Worm (Caenorhabditis elegans) whole organism, L4 larva: ENCODE results near the gene ceh-83.

Experiments used
- F10B5.3 ChIP-seq: sonication (generic microtip); optimal IDR thresholded peaks from 2 replicates; lab custom pipeline; 2016; ENCODE audit warnings: mild to moderate bottlenecking, missing genetic modification characterization, missing compliant biosample characterization
- F49E8.2 ChIP-seq: sonication (generic microtip); optimal IDR thresholded peaks from 2 replicates; lab custom pipeline; 2016; ENCODE audit warnings: missing compliant biosample characterization, mild to moderate bottlenecking, missing genetic modification characterization, borderline replicate concordance
- fkh-10 ChIP-seq: fragments of 150-350 bp; optimal IDR thresholded peaks from 2 replicates; lab custom pipeline; 2014; ENCODE audit warnings: missing biosample characterization, missing genetic modification reagents, missing genetic modification characterization
- lin-39 ChIP-seq: fragments of 150-350 bp; optimal IDR thresholded peaks from 2 replicates; lab custom pipeline; 2014; ENCODE audit warnings: missing biosample characterization, missing genetic modification reagents, missing genetic modification characterization
- madf-9 ChIP-seq: fragments of 200-800 bp; sonication (Bioruptor generic); conservative IDR thresholded peaks from 2 replicates; pipeline ENCODE4 v1.3.6; 2022; ENCODE audit warnings: missing genetic modification reagents, missing genetic modification characterization, missing compliant biosample characterization
- nhr-11 ChIP-seq: fragments of 150-350 bp; optimal IDR thresholded peaks from 2 replicates; lab custom pipeline; 2014; ENCODE audit warnings: missing biosample characterization, missing genetic modification characterization
- nhr-76 ChIP-seq: fragments of 150-350 bp; optimal IDR thresholded peaks from 2 replicates; lab custom pipeline; 2014; ENCODE audit warnings: missing biosample characterization, missing genetic modification characterization
- rbr-2 ChIP-seq: sonication (generic microtip); optimal IDR thresholded peaks from 2 replicates; lab custom pipeline; 2016; ENCODE audit warnings: missing genotype, missing genetic modification characterization, missing compliant biosample characterization

DNA sequence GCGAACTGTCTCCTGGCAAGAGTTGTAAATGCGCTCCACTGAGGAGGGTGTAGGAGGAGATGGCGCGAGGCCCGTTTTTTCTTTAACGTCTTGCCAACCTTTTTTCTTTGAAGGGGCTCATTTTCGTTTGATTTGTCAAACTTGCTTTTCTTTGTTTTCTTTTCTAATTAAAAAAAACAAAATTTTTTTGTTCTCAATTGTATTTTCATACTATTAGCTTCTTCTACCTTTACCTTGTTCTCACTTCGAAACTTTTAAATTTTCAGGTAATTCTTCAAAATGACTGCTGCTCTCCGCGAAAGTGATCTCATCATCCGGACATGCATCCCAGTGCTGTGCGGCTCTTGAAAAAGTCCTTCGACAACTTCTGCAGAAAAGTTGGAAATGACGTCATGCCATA is 26.4 kb downstream of the ceh-83 start, which contains the start of gene fbxa-184:
- TF ChIP-seq rbr-2 (tag; lab: Kevin White, UChicago): no peak
- TF ChIP-seq lin-39: no peak
- no peak for TF ChIP-seq madf-9 (GFP tag; lab: Robert Waterston, UW)
- TF ChIP-seq nhr-11 (tag; lab: Kevin White, UChicago): no peak
- TF ChIP-seq F49E8.2: no peak
- no peak for TF ChIP-seq fkh-10 (GFP tag; lab: Kevin White, UChicago)
- no peak for TF ChIP-seq F10B5.3 (tag; lab: Kevin White, UChicago)
- no peak for TF ChIP-seq nhr-76 (tag; lab: Kevin White, UChicago)
